Fruit fly (Drosophila melanogaster) whole organism, wandering third instar larva: ENCODE data around the gene Zmynd10.
A peak's percentile ranks its signal among the peaks of the same experiment; 100 is the strongest.

Source experiments
- Abd-B ChIP-seq: fragments of >200 bp; optimal IDR thresholded peaks from 2 replicates; lab custom pipeline; 2017; ENCODE audit warnings: missing biosample characterization, missing genetic modification characterization
- CG32264 ChIP-seq: fragments of 200-800 bp; sonication (Bioruptor generic); optimal IDR thresholded peaks from 2 replicates; lab custom pipeline; 2016; ENCODE audit warnings: missing biosample characterization, missing genetic modification characterization
- CG9705 ChIP-seq: fragments of 200-800 bp; sonication (Bioruptor generic); optimal IDR thresholded peaks from 2 replicates; lab custom pipeline; 2018; ENCODE audit warnings: missing biosample characterization, mild to moderate bottlenecking, missing genetic modification characterization
- CrebA ChIP-seq: fragments of 200-800 bp; sonication (Bioruptor generic); optimal IDR thresholded peaks from 2 replicates; lab custom pipeline; 2016; ENCODE audit warnings: missing biosample characterization, mild to moderate bottlenecking, missing genetic modification characterization, borderline replicate concordance
- Dfd ChIP-seq: fragments of >200 bp; optimal IDR thresholded peaks from 2 replicates; lab custom pipeline; 2017; ENCODE audit warnings: missing biosample characterization, missing genetic modification characterization
- Dif ChIP-seq: fragments of 200-275, 200-300 bp; sonication (Bioruptor generic); optimal IDR thresholded peaks from 2 replicates; lab custom pipeline; 2018; ENCODE audit warnings: missing biosample characterization, missing genetic modification characterization; ENCODE audit not compliant: partially characterized antibody
- GATAd ChIP-seq: sonication (Bioruptor generic); optimal IDR thresholded peaks from 2 replicates; lab custom pipeline; 2016; ENCODE audit warnings: missing biosample characterization, missing genetic modification characterization
- HLH106 ChIP-seq: fragments of 200-800 bp; optimal IDR thresholded peaks from 3 replicates; lab custom pipeline; 2019; ENCODE audit warnings: missing biosample characterization, mild to moderate bottlenecking, missing genetic modification characterization, moderate library complexity
- Hnf4 ChIP-seq: fragments of 200-800 bp; sonication (Bioruptor generic); optimal IDR thresholded peaks from 2 replicates; lab custom pipeline; 2016; ENCODE audit warnings: missing biosample characterization, mild to moderate bottlenecking, missing genetic modification characterization
- Hr78 ChIP-seq: fragments of >200 bp; optimal IDR thresholded peaks from 2 replicates; lab custom pipeline; 2017; ENCODE audit warnings: missing biosample characterization, missing genetic modification characterization
- Hr83 ChIP-seq: fragments of 200-300 bp; sonication (Bioruptor generic); optimal IDR thresholded peaks from 2 replicates; lab custom pipeline; 2016; ENCODE audit warnings: missing biosample characterization, mild to moderate bottlenecking, missing genetic modification characterization, moderate library complexity; ENCODE audit not compliant: poor library complexity, severe bottlenecking
- Jra ChIP-seq: sonication (Bioruptor generic); optimal IDR thresholded peaks from 2 replicates; lab custom pipeline; 2016; ENCODE audit warnings: missing biosample characterization, missing genetic modification characterization
- Mio ChIP-seq: sonication (Bioruptor generic); optimal IDR thresholded peaks from 2 replicates; lab custom pipeline; 2016; ENCODE audit warnings: missing biosample characterization, missing genetic modification characterization
- Myc ChIP-seq: fragments of >200 bp; optimal IDR thresholded peaks from 2 replicates; lab custom pipeline; 2017
- N ChIP-seq: fragments of >200 bp; optimal IDR thresholded peaks from 2 replicates; lab custom pipeline; 2018; ENCODE audit warnings: missing biosample characterization, missing external identifiers, missing genetic modification characterization
- OdsH ChIP-seq: fragments of 200-800 bp; sonication (Bioruptor generic); optimal IDR thresholded peaks from 2 replicates; lab custom pipeline; 2016; ENCODE audit warnings: missing biosample characterization, mild to moderate bottlenecking, missing genetic modification characterization
- Rel ChIP-seq, 2 experiments: fragments of 200-800 bp; sonication (Bioruptor generic) in 1 of 2; optimal IDR thresholded peaks; 2 replicates in 1 of 2; 3 replicates in 1 of 2; lab custom pipeline; 2016 to 2019; ENCODE audit warnings: mild to moderate bottlenecking in 2 of 2, missing biosample characterization in 2 of 2, missing genetic modification characterization in 2 of 2, moderate library complexity in 1 of 2
- Sp1 ChIP-seq: fragments of 200-800 bp; sonication (Bioruptor generic); optimal IDR thresholded peaks from 3 replicates; lab custom pipeline; 2019; ENCODE audit warnings: missing biosample characterization, mild to moderate bottlenecking, missing genetic modification characterization, moderate library complexity
- Vsx2 ChIP-seq: fragments of 200-300, 225-300 bp; sonication (Bioruptor generic); optimal IDR thresholded peaks from 2 replicates; lab custom pipeline; 2018; ENCODE audit warnings: missing biosample characterization, missing genetic modification characterization; ENCODE audit not compliant: partially characterized antibody
- br ChIP-seq: fragments of 200-800 bp; sonication (Bioruptor generic); optimal IDR thresholded peaks from 2 replicates; lab custom pipeline; 2016; ENCODE audit warnings: missing biosample characterization, missing genetic modification characterization
- brk ChIP-seq: fragments of 200-800 bp; sonication (Bioruptor generic); optimal IDR thresholded peaks from 2 replicates; lab custom pipeline; 2016; ENCODE audit warnings: missing biosample characterization, mild to moderate bottlenecking, missing genetic modification characterization
- dl ChIP-seq, 2 experiments: fragments of 175-275, 200-275 bp in 1 of 2; fragments of 200-275 bp in 1 of 2; sonication (Bioruptor generic); optimal IDR thresholded peaks; lab custom pipeline; 2018; ENCODE audit warnings: mild to moderate bottlenecking in 2 of 2, missing biosample characterization in 2 of 2, missing genetic modification characterization in 2 of 2, moderate library complexity in 2 of 2; ENCODE audit not compliant: partially characterized antibody in 2 of 2, insufficient read depth in 1 of 2
- dmrt93B ChIP-seq: fragments of 200-800 bp; sonication (Bioruptor generic); optimal IDR thresholded peaks from 2 replicates; lab custom pipeline; 2018; ENCODE audit warnings: missing biosample characterization, mild to moderate bottlenecking, missing genetic modification characterization
- dsf ChIP-seq: sonication (Bioruptor generic); optimal IDR thresholded peaks from 2 replicates; lab custom pipeline; 2016; ENCODE audit warnings: missing biosample characterization, missing genetic modification characterization, borderline replicate concordance
- ey ChIP-seq: fragments of 200-800 bp; sonication (Bioruptor generic); optimal IDR thresholded peaks from 2 replicates; lab custom pipeline; 2016; ENCODE audit warnings: missing biosample characterization, missing genetic modification characterization
- foxo ChIP-seq, 2 experiments: fragments of 200-800 bp; sonication (Bioruptor generic); optimal IDR thresholded peaks; 2 replicates in 1 of 2; 3 replicates in 1 of 2; lab custom pipeline; 2016 to 2017; ENCODE audit warnings: missing biosample characterization in 2 of 2, missing genetic modification characterization in 2 of 2
- fru ChIP-seq: fragments of 200-800 bp; sonication (Bioruptor generic); optimal IDR thresholded peaks from 3 replicates; lab custom pipeline; 2016; ENCODE audit warnings: missing biosample characterization, mild to moderate bottlenecking, missing genetic modification characterization
- h ChIP-seq: fragments of 200-800 bp; sonication (Bioruptor generic); optimal IDR thresholded peaks from 3 replicates; lab custom pipeline; 2016; ENCODE audit warnings: missing biosample characterization, mild to moderate bottlenecking, missing genetic modification characterization
- jim ChIP-seq: fragments of 175-275, 200-325 bp; sonication (Bioruptor generic); optimal IDR thresholded peaks from 2 replicates; lab custom pipeline; 2016; ENCODE audit warnings: missing biosample characterization, mild to moderate bottlenecking, missing genetic modification characterization
- lola ChIP-seq: fragments of >200 bp; optimal IDR thresholded peaks from 2 replicates; lab custom pipeline; 2017; ENCODE audit warnings: missing biosample characterization, missing genetic modification characterization
- pan ChIP-seq: fragments of >200 bp; optimal IDR thresholded peaks from 2 replicates; lab custom pipeline; 2017
- psq ChIP-seq: fragments of 200-800 bp; sonication (Bioruptor generic); optimal IDR thresholded peaks from 3 replicates; lab custom pipeline; 2017; ENCODE audit warnings: missing biosample characterization, mild to moderate bottlenecking, missing genetic modification characterization, moderate library complexity
- rgr ChIP-seq: fragments of 200-800 bp; sonication (Bioruptor generic); optimal IDR thresholded peaks from 3 replicates; lab custom pipeline; 2016; ENCODE audit warnings: missing biosample characterization, mild to moderate bottlenecking, missing genetic modification characterization
- sage ChIP-seq: fragments of 200-800 bp; sonication (Bioruptor generic); optimal IDR thresholded peaks from 2 replicates; lab custom pipeline; 2016; ENCODE audit warnings: missing biosample characterization, mild to moderate bottlenecking, missing genetic modification characterization
- sv ChIP-seq: fragments of 200-800 bp; sonication (Bioruptor generic); optimal IDR thresholded peaks from 3 replicates; lab custom pipeline; 2016; ENCODE audit warnings: missing biosample characterization, missing genetic modification characterization
- tai ChIP-seq: sonication (Bioruptor generic); optimal IDR thresholded peaks from 2 replicates; lab custom pipeline; 2016; ENCODE audit warnings: missing biosample characterization, missing genetic modification characterization
- usp ChIP-seq: fragments of >200 bp; optimal IDR thresholded peaks from 2 replicates; lab custom pipeline; 2017; ENCODE audit warnings: missing biosample characterization, missing genetic modification characterization
- woc ChIP-seq: sonication (Bioruptor generic); optimal IDR thresholded peaks from 2 replicates; lab custom pipeline; 2016; ENCODE audit warnings: missing biosample characterization, mild to moderate bottlenecking, missing genetic modification characterization

Gene Zmynd10

DNA sequence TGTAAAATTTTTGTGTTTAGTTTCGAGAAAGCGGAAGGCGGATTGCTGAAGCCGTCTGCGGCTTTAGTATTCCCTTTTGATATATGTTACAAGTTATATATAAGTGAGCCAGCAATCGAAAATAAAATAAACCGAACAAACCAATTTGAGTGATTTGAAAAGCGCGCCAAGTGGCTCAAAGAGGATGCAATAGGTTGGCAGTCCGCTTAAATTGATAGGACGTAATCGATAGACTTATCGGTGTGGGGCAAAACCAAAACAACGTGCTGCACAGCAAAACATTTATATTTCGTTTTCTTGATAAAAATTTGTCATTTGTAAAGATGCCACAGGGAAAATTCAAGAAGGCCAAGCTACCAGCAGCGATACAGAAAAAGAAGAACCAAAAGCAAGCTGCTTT lies 20.5 kb upstream of the Zmynd10 start, which contains the start of gene CG11279:
Gene CG11279, plus strand, starts transcription at position 220 of the 400 bp plus-strand sequence.
- TF ChIP-seq HLH106 (tag; lab: Kevin White, UChicago) (no peak), N (GFP tag; lab: Kevin White, UChicago) (no peak), lola (GFP tag; lab: Kevin White, UChicago) (no peak), fru (GFP tag; lab: Kevin White, UChicago) (no peak), rgr (no peak), Hr78 (GFP tag; lab: Kevin White, UChicago) (no peak), OdsH (GFP tag; lab: Kevin White, UChicago) (no peak), Myc (lab: Kevin White, UChicago) (no peak), h (no peak), woc (GFP tag; lab: Kevin White, UChicago) (no peak), CG9705 (GFP tag; lab: Kevin White, UChicago) (no peak), Jra (no peak), usp (GFP tag; lab: Kevin White, UChicago) (no peak), foxo (GFP tag; optimal IDR thresholded peaks at IDR 0.05; lab: Kevin White, UChicago) (no peak), pan (lab: Kevin White, UChicago) (no peak), Dfd (no peak), CG32264 (GFP tag; lab: Kevin White, UChicago) (no peak), sage (no peak), sv (GFP tag; lab: Kevin White, UChicago) (no peak)

DNA sequence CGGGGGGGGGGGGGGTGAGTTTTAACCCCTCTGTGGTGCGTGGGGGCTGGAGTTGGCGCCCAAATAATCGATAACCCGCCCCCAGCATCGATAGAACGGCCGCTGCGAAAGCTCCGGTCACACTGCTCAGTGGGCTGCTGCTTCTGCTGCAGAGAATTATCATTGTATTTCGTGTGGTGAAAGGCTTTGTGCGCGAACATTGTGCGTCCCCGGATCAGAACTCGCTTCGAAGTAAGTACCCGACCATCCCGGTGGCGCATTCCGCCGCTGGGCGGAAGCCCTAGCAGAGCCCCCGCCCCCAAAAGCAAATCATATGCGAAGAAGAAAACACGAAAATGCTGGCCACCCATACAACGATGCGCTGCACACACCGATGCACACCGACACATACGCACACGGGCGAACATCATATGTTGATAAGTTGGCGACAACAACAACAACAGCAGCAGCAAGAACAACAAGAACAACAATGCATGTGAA lies 18.1 kb upstream of the Zmynd10 start, which contains the start of gene Syx13:
Gene Syx13, plus strand, starts transcription at position 100 of the 480 bp plus-strand sequence.
- TF ChIP-seq CrebA (GFP tag; lab: Kevin White, UChicago) (no peak), OdsH (GFP tag; lab: Kevin White, UChicago) (peak; percentile 42), dsf (GFP tag; lab: Kevin White, UChicago) (no peak), jim (no peak), Mio (GFP tag; lab: Kevin White, UChicago) (no peak), CG32264 (GFP tag; lab: Kevin White, UChicago) (no peak), tai (GFP tag; lab: Kevin White, UChicago) (no peak), usp (GFP tag; lab: Kevin White, UChicago) (no peak), Hr78 (GFP tag; lab: Kevin White, UChicago) (no peak), br (GFP tag; lab: Kevin White, UChicago) (no peak), Abd-B (GFP tag; lab: Kevin White, UChicago) (no peak), Myc (lab: Kevin White, UChicago) (no peak), CG9705 (GFP tag; lab: Kevin White, UChicago) (no peak), woc (GFP tag; lab: Kevin White, UChicago) (no peak), Hr83 (GFP tag; lab: Kevin White, UChicago) (no peak), dl (GFP tag; optimal IDR thresholded peaks at IDR 0.05; lab: Kevin White, UChicago; ENCODE audit: insufficient read depth in 1 of 2, partially characterized antibody in 2 of 2) (no peak), N (GFP tag; lab: Kevin White, UChicago) (peak; percentile 71), rgr (peak; percentile 7), foxo (GFP tag; optimal IDR thresholded peaks at IDR 0.05; lab: Kevin White, UChicago) (peak in 1 of 2 experiments; percentile 41), h (peak; percentile 34), Dfd (no peak), ey (GFP tag; lab: Kevin White, UChicago) (no peak), Jra (peak; percentile 29), Vsx2 (GFP tag; lab: Kevin White, UChicago) (no peak), GATAd (GFP tag; lab: Kevin White, UChicago) (no peak), fru (GFP tag; lab: Kevin White, UChicago) (peak; percentile 15), brk (GFP tag; lab: Kevin White, UChicago) (no peak), sv (GFP tag; lab: Kevin White, UChicago) (no peak), Hnf4 (GFP tag; lab: Kevin White, UChicago) (no peak), HLH106 (tag; lab: Kevin White, UChicago) (peak; percentile 36), lola (GFP tag; lab: Kevin White, UChicago) (no peak), pan (lab: Kevin White, UChicago) (no peak), Rel (GFP tag; optimal IDR thresholded peaks at IDR 0.05; lab: Kevin White, UChicago) (no peak), Rel (tag; optimal IDR thresholded peaks at IDR 0.05; lab: Kevin White, UChicago) (peak; percentile 98), psq (GFP tag; lab: Kevin White, UChicago) (peak; percentile 60), Sp1 (GFP tag; lab: Kevin White, UChicago) (peak; percentile 44), dmrt93B (GFP tag; lab: Kevin White, UChicago) (no peak), sage (no peak), Dif (GFP tag; lab: Kevin White, UChicago) (peak; percentile 33)
